Fruit fly (Drosophila melanogaster) whole organism, embryonic: ENCODE results near the gene aos.

ENCODE experiments used
- CG10267 ChIP-seq: fragments of 200-800 bp; sonication (Bioruptor generic); optimal IDR thresholded peaks from 2 replicates; lab custom pipeline; 2018; ENCODE audit warnings: missing biosample characterization, mild to moderate bottlenecking, missing genetic modification characterization, moderate library complexity
- CG12155 ChIP-seq: fragments of 200-800 bp; sonication (Bioruptor generic); optimal IDR thresholded peaks from 3 replicates; lab custom pipeline; 2016; ENCODE audit warnings: missing biosample characterization, missing genetic modification characterization
- CG12219 ChIP-seq: fragments of 200-800 bp; sonication (Bioruptor generic); optimal IDR thresholded peaks from 3 replicates; lab custom pipeline; 2018; ENCODE audit warnings: missing biosample characterization, mild to moderate bottlenecking, missing genetic modification characterization
- CG12769 ChIP-seq: fragments of 200-800 bp; sonication (Bioruptor generic); optimal IDR thresholded peaks from 2 replicates; lab custom pipeline; 2019; ENCODE audit warnings: missing biosample characterization, mild to moderate bottlenecking, missing genetic modification characterization, moderate library complexity
- CG18262 ChIP-seq: fragments of 200-800 bp; optimal IDR thresholded peaks from 3 replicates; lab custom pipeline; 2019; ENCODE audit warnings: missing biosample characterization, mild to moderate bottlenecking, missing genetic modification characterization, moderate library complexity
- CG2199 ChIP-seq: fragments of 200-800 bp; sonication (Bioruptor generic); IDR thresholded peaks from 3 replicates; pipeline ENCODE4 v1.3.6; 2022; ENCODE audit warnings: missing biosample characterization, missing genetic modification characterization
- CG2712 ChIP-seq: fragments of 200-800 bp; optimal IDR thresholded peaks from 3 replicates; lab custom pipeline; 2019; ENCODE audit warnings: missing biosample characterization, mild to moderate bottlenecking, missing genetic modification characterization, moderate library complexity
- CG31224 ChIP-seq: fragments of 200-800 bp; sonication (Bioruptor generic); IDR thresholded peaks from 2 replicates; pipeline ENCODE4 v1.3.6; 2022; ENCODE audit warnings: missing biosample characterization, missing genetic modification characterization
- CG3407 ChIP-seq: fragments of 200-800 bp; sonication (Bioruptor generic); optimal IDR thresholded peaks from 2 replicates; lab custom pipeline; 2018; ENCODE audit warnings: missing biosample characterization, mild to moderate bottlenecking, missing genetic modification characterization
- CG4282 ChIP-seq: fragments of 200-800 bp; sonication (Bioruptor generic); optimal IDR thresholded peaks from 2 replicates; lab custom pipeline; 2016; ENCODE audit warnings: missing biosample characterization, missing genetic modification characterization
- CG4328 ChIP-seq: fragments of 200-800 bp; sonication (Bioruptor generic); optimal IDR thresholded peaks from 3 replicates; lab custom pipeline; 2017; ENCODE audit warnings: missing biosample characterization, missing genetic modification reagents, missing genetic modification characterization
- CG5245 ChIP-seq: fragments of 200-800 bp; sonication (Bioruptor generic); optimal IDR thresholded peaks from 3 replicates; lab custom pipeline; 2016; ENCODE audit warnings: missing biosample characterization, missing genetic modification characterization
- CG6765 ChIP-seq: fragments of 200-800 bp; sonication (Bioruptor generic); optimal IDR thresholded peaks from 3 replicates; lab custom pipeline; 2017; ENCODE audit warnings: missing biosample characterization, mild to moderate bottlenecking, missing genetic modification characterization
- CG6813 ChIP-seq: fragments of 200-800 bp; sonication (Bioruptor generic); optimal IDR thresholded peaks from 2 replicates; lab custom pipeline; 2017; ENCODE audit warnings: missing biosample characterization, missing genetic modification characterization, mild to moderate bottlenecking, moderate library complexity, missing genetic modification reagents
- CG7372 ChIP-seq: fragments of 200-800 bp; sonication (Bioruptor generic); IDR thresholded peaks from 2 replicates; pipeline ENCODE4 v1.3.6; 2022; ENCODE audit warnings: missing biosample characterization, missing genetic modification characterization
- CG7928 ChIP-seq: fragments of 200-800 bp; sonication (Bioruptor generic); optimal IDR thresholded peaks from 2 replicates; lab custom pipeline; 2017; ENCODE audit warnings: missing biosample characterization, mild to moderate bottlenecking, missing genetic modification characterization
- CoRest ChIP-seq: fragments of 200-800 bp; sonication (Bioruptor generic); optimal IDR thresholded peaks from 3 replicates; lab custom pipeline; 2018; ENCODE audit warnings: missing biosample characterization, mild to moderate bottlenecking, missing genetic modification characterization, moderate library complexity
- D19B ChIP-seq: fragments of 200-800 bp; sonication (Bioruptor generic); optimal IDR thresholded peaks from 2 replicates; lab custom pipeline; 2017; ENCODE audit warnings: missing biosample characterization, mild to moderate bottlenecking, missing genetic modification characterization
- Dip3 ChIP-seq: fragments of 200-800 bp; sonication (Bioruptor generic); optimal IDR thresholded peaks from 3 replicates; lab custom pipeline; 2016; ENCODE audit warnings: missing biosample characterization, missing genetic modification characterization
- E2f1 ChIP-seq: fragments of 200-800 bp; sonication (Bioruptor generic); IDR thresholded peaks from 2 replicates; pipeline ENCODE4 v1.3.6; 2022; ENCODE audit warnings: missing biosample characterization, missing genetic modification characterization
- Eip74EF ChIP-seq, 2 experiments: fragments of 200-800 bp in 1 of 2; fragments of >200 bp in 1 of 2; sonication (Bioruptor generic) in 1 of 2; optimal IDR thresholded peaks; 2 replicates each; lab custom pipeline; 2017 to 2019; ENCODE audit warnings: missing biosample characterization in 2 of 2, missing genetic modification characterization in 2 of 2, mild to moderate bottlenecking in 1 of 2, moderate library complexity in 1 of 2
- HLH54F ChIP-seq: fragments of 200-800 bp; sonication (Bioruptor generic); optimal IDR thresholded peaks from 3 replicates; lab custom pipeline; 2016; ENCODE audit warnings: missing biosample characterization, missing genetic modification characterization
- HLHmδ ChIP-seq: fragments of 200-800 bp; sonication (Bioruptor generic); optimal IDR thresholded peaks from 2 replicates; lab custom pipeline; 2018; ENCODE audit warnings: missing biosample characterization, mild to moderate bottlenecking, missing genetic modification characterization, moderate library complexity
- HmgZ ChIP-seq: fragments of 200-800 bp; sonication (Bioruptor generic); optimal IDR thresholded peaks from 2 replicates; lab custom pipeline; 2018; ENCODE audit warnings: missing biosample characterization, mild to moderate bottlenecking, missing genetic modification characterization
- Jarid2 ChIP-seq: fragments of 200-800 bp; sonication (Bioruptor generic); optimal IDR thresholded peaks from 3 replicates; lab custom pipeline; 2017; ENCODE audit warnings: mild to moderate bottlenecking, missing biosample characterization, missing genetic modification reagents, missing genetic modification characterization
- Nf-YC ChIP-seq: fragments of 200-800 bp; optimal IDR thresholded peaks from 3 replicates; lab custom pipeline; 2019; ENCODE audit warnings: missing biosample characterization, mild to moderate bottlenecking, missing genetic modification characterization, moderate library complexity
- Opbp ChIP-seq: fragments of 200-800 bp; sonication (Bioruptor generic); IDR thresholded peaks from 3 replicates; pipeline ENCODE4 v1.3.6; 2022; ENCODE audit warnings: missing biosample characterization, missing genetic modification characterization; ENCODE audit not compliant: partially characterized antibody
- Pdp1 ChIP-seq, 2 experiments: fragments of 200-800 bp; sonication (Bioruptor generic); optimal IDR thresholded peaks; 3 replicates each; lab custom pipeline; 2016; ENCODE audit warnings: missing biosample characterization in 2 of 2, missing genetic modification characterization in 2 of 2, mild to moderate bottlenecking in 1 of 2, moderate library complexity in 1 of 2
- Ravus ChIP-seq: fragments of 200-800 bp; sonication (Bioruptor generic); IDR thresholded peaks from 2 replicates; pipeline ENCODE4 v1.3.6; 2022; ENCODE audit warnings: missing biosample characterization, missing genetic modification characterization
- Sox100B ChIP-seq: fragments of 200-800 bp; sonication (Bioruptor generic); optimal IDR thresholded peaks from 3 replicates; lab custom pipeline; 2018; ENCODE audit warnings: missing biosample characterization, mild to moderate bottlenecking, missing genetic modification characterization
- chm ChIP-seq: fragments of 200-800 bp; sonication (Bioruptor generic); IDR thresholded peaks from 2 replicates; pipeline ENCODE4 v1.3.6; 2022; ENCODE audit warnings: missing biosample characterization, missing genetic modification characterization
- corto ChIP-seq: fragments of 200-800 bp; sonication (Bioruptor generic); optimal IDR thresholded peaks from 2 replicates; lab custom pipeline; 2016; ENCODE audit warnings: missing biosample characterization, mild to moderate bottlenecking, missing genetic modification characterization, moderate library complexity
- dati ChIP-seq: fragments of 200-800 bp; sonication (Bioruptor generic); IDR thresholded peaks from 2 replicates; pipeline ENCODE4 v1.3.6; 2022; ENCODE audit warnings: missing biosample characterization, missing genetic modification characterization
- dimm ChIP-seq: fragments of 200-800 bp; sonication (Bioruptor generic); IDR thresholded peaks from 2 replicates; pipeline ENCODE4 v1.3.6; 2022; ENCODE audit warnings: missing biosample characterization, missing genetic modification characterization
- dmrt11E ChIP-seq: fragments of 200-800 bp; sonication (Bioruptor generic); optimal IDR thresholded peaks from 3 replicates; lab custom pipeline; 2018; ENCODE audit warnings: missing biosample characterization, mild to moderate bottlenecking, missing genetic modification characterization, moderate library complexity
- dmrt99B ChIP-seq: fragments of 200-800 bp; sonication (Bioruptor generic); optimal IDR thresholded peaks from 2 replicates; lab custom pipeline; 2018; ENCODE audit warnings: missing biosample characterization, mild to moderate bottlenecking, missing genetic modification characterization, moderate library complexity
- fd102C ChIP-seq: fragments of 200-800 bp; sonication (Bioruptor generic); optimal IDR thresholded peaks from 2 replicates; lab custom pipeline; 2018; ENCODE audit warnings: missing biosample characterization, mild to moderate bottlenecking, missing genetic modification characterization, moderate library complexity
- fd64A ChIP-seq: fragments of 200-800 bp; sonication (Bioruptor generic); optimal IDR thresholded peaks from 3 replicates; lab custom pipeline; 2018; ENCODE audit warnings: missing biosample characterization, mild to moderate bottlenecking, missing genetic modification characterization
- fd96Cb ChIP-seq: fragments of 200-800 bp; sonication (Bioruptor generic); optimal IDR thresholded peaks from 2 replicates; lab custom pipeline; 2018; ENCODE audit warnings: missing biosample characterization, mild to moderate bottlenecking, missing genetic modification characterization, moderate library complexity
- ind ChIP-seq: fragments of 200-800 bp; sonication (Bioruptor generic); optimal IDR thresholded peaks from 3 replicates; lab custom pipeline; 2016; ENCODE audit warnings: missing biosample characterization, missing genetic modification characterization
- kah ChIP-seq: fragments of 200-800 bp; sonication (Bioruptor generic); optimal IDR thresholded peaks from 2 replicates; lab custom pipeline; 2018; ENCODE audit warnings: missing biosample characterization, mild to moderate bottlenecking, missing genetic modification characterization
- lov ChIP-seq, 2 experiments: fragments of 200-800 bp in 1 of 2; fragments of >200 bp in 1 of 2; sonication (Bioruptor generic) in 1 of 2; IDR thresholded peaks in 1 of 2; optimal IDR thresholded peaks in 1 of 2; 2 replicates in 1 of 2; 3 replicates in 1 of 2; pipeline versions ENCODE4 v1.3.6 to Lab custom; 2017 to 2022; ENCODE audit warnings: missing biosample characterization in 1 of 2, missing genetic modification characterization in 1 of 2
- maf-S ChIP-seq: fragments of 200-800 bp; sonication (Bioruptor generic); optimal IDR thresholded peaks from 2 replicates; lab custom pipeline; 2016; ENCODE audit warnings: missing biosample characterization, missing genetic modification characterization
- p53 ChIP-seq: fragments of 200-800 bp; sonication (Bioruptor generic); optimal IDR thresholded peaks from 2 replicates; lab custom pipeline; 2016; ENCODE audit warnings: missing biosample characterization, missing genetic modification characterization
- pita ChIP-seq: fragments of 200-800 bp; sonication (Bioruptor generic); optimal IDR thresholded peaks from 2 replicates; lab custom pipeline; 2017; ENCODE audit warnings: missing biosample characterization, mild to moderate bottlenecking, missing genetic modification characterization
- pzg ChIP-seq: fragments of 200-800 bp; sonication (Bioruptor generic); optimal IDR thresholded peaks from 3 replicates; lab custom pipeline; 2018; ENCODE audit warnings: missing biosample characterization, mild to moderate bottlenecking, missing genetic modification characterization, moderate library complexity
- run ChIP-seq: fragments of 200-800 bp; sonication (Bioruptor generic); optimal IDR thresholded peaks from 3 replicates; lab custom pipeline; 2018; ENCODE audit warnings: missing biosample characterization, mild to moderate bottlenecking, missing genetic modification characterization
- sim ChIP-seq: fragments of 200-800 bp; sonication (Bioruptor generic); IDR thresholded peaks from 2 replicates; pipeline ENCODE4 v1.3.6; 2022; ENCODE audit warnings: missing biosample characterization, missing genetic modification characterization
- tll ChIP-seq, 2 experiments: fragments of 200-800 bp in 1 of 2; fragments of >200 bp in 1 of 2; sonication (Bioruptor generic) in 1 of 2; optimal IDR thresholded peaks; 2 replicates each; lab custom pipeline; 2017 to 2019; ENCODE audit warnings: missing biosample characterization in 2 of 2, missing genetic modification characterization in 2 of 2, mild to moderate bottlenecking in 1 of 2, moderate library complexity in 1 of 2
- tx ChIP-seq: fragments of 200-800 bp; sonication (Bioruptor generic); optimal IDR thresholded peaks from 2 replicates; lab custom pipeline; 2016; ENCODE audit warnings: missing biosample characterization, missing genetic modification characterization

Gene aos

DNA sequence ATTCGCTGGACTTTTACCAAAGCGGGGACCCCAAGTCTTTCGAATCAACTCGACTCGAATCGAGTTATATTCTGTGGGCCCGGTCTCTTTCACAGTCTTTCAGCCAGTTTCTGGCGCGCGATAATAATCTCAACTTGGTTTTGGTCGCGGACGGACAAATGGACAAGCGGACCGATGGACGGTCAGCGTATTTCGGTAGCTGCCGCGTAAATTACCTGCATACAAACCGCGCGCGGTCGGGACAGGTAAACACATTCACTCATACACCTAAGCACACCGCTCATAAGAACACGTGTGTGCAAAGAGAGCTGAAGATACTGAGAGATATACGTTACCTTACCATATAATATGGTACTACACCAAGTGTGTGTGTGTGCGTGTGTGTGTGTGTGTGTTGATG is 5.8 kb upstream of the aos start (continued):
- TF ChIP-seq kah (GFP tag; lab: Kevin White, UChicago) (no peak), HmgZ (tag; lab: Kevin White, UChicago) (no peak), CG12155 (GFP tag; lab: Kevin White, UChicago) (no peak), CG2712 (no peak), maf-S (GFP tag; lab: Kevin White, UChicago) (no peak), Pdp1 (GFP tag; optimal IDR thresholded peaks at IDR 0.05; lab: Kevin White, UChicago) (no peak), p53 (GFP tag; lab: Kevin White, UChicago) (no peak), CG31224 (GFP tag; lab: Robert Waterston, UW) (no peak), CoRest (tag; lab: Kevin White, UChicago) (no peak), HLHmδ (GFP tag; lab: Kevin White, UChicago) (peak; percentile 51), CG5245 (no peak), dmrt11E (no peak), CG6765 (GFP tag; lab: Kevin White, UChicago) (no peak), HLH54F (GFP tag; lab: Kevin White, UChicago) (no peak), E2f1 (GFP tag; lab: Robert Waterston, UW) (no peak), chm (GFP tag; lab: Robert Waterston, UW) (0 out of 2 replicates have a peak, but pooled peaks have one; percentile 14), fd64A (GFP tag; lab: Kevin White, UChicago) (no peak), Sox100B (GFP tag; lab: Kevin White, UChicago) (no peak), pzg (GFP tag; lab: Kevin White, UChicago) (no peak), fd96Cb (tag; lab: Kevin White, UChicago) (no peak), Dip3 (GFP tag; lab: Kevin White, UChicago) (no peak), run (tag; lab: Kevin White, UChicago) (peak; percentile 75), Nf-YC (tag; lab: Kevin White, UChicago) (no peak), CG10267 (tag; lab: Kevin White, UChicago) (no peak), fd102C (GFP tag; lab: Kevin White, UChicago) (no peak), CG2199 (0 out of 3 replicates have a peak, but pooled peaks have one; percentile 54), CG4282 (GFP tag; lab: Kevin White, UChicago) (no peak), corto (GFP tag; lab: Kevin White, UChicago) (no peak), CG6813 (no peak), tx (GFP tag; lab: Kevin White, UChicago) (no peak), Jarid2 (GFP tag; lab: Kevin White, UChicago) (no peak), sim (GFP tag; lab: Robert Waterston, UW) (no peak), dimm (GFP tag; lab: Robert Waterston, UW) (no peak), ind (GFP tag; lab: Kevin White, UChicago) (no peak), lov (optimal IDR thresholded peaks at IDR 0.05; lab: Kevin White, UChicago) (no peak), lov (GFP tag; IDR thresholded peaks at IDR 0.05; lab: Robert Waterston, UW) (no peak), CG7372 (GFP tag; lab: Robert Waterston, UW) (no peak), CG12219 (GFP tag; lab: Kevin White, UChicago) (no peak), dmrt99B (tag; lab: Kevin White, UChicago) (no peak), CG18262 (no peak), Eip74EF (GFP tag; optimal IDR thresholded peaks at IDR 0.05; lab: Kevin White, UChicago) (no peak), dati (GFP tag; lab: Robert Waterston, UW) (no peak), D19B (GFP tag; lab: Kevin White, UChicago) (no peak), Opbp (0 out of 3 replicates have a peak, but pooled peaks have one; percentile 19), CG12769 (tag; lab: Kevin White, UChicago) (peak; percentile 23), CG3407 (no peak), CG7928 (GFP tag; lab: Kevin White, UChicago) (no peak), CG4328 (GFP tag; lab: Kevin White, UChicago) (no peak), Ravus (GFP tag; lab: Robert Waterston, UW) (no peak), tll (GFP tag; optimal IDR thresholded peaks at IDR 0.05; lab: Kevin White, UChicago) (peak in 1 of 2 experiments; percentile 84), pita (GFP tag; lab: Kevin White, UChicago) (no peak)
